Fruit fly (Drosophila melanogaster): Measurements from ENCODE around the gene CG11076.

The CG11076 gene

dm6 chr4:1026806-1027431, 4.6 kb downstream of the CG11076 start, which contains the start of gene PlexA (continued):
- TF ChIP-seq Blimp-1 (GFP tag; optimal IDR thresholded peaks at IDR 0.05) (peak; percentile 61), CG8119 (GFP tag; IDR thresholded peaks at IDR 0.05) (peak; percentile 54; the same call in 1 of the 3 replicates), fd59A (GFP tag; optimal IDR thresholded peaks at IDR 0.05) (no peak), CG6808 (GFP tag; optimal IDR thresholded peaks at IDR 0.05) (peak; percentile 47), Sox15 (GFP tag; optimal IDR thresholded peaks at IDR 0.05) (peak; percentile 90), esn (GFP tag; optimal IDR thresholded peaks at IDR 0.05) (peak; percentile 57), CG6854 (GFP tag; optimal IDR thresholded peaks at IDR 0.05) (no peak), CG1621 (tag; optimal IDR thresholded peaks at IDR 0.05) (no peak), lz (GFP tag; optimal IDR thresholded peaks at IDR 0.05) (peak; percentile 73), CG8632 (GFP tag; optimal IDR thresholded peaks at IDR 0.05) (peak; percentile 56), achi (GFP tag; optimal IDR thresholded peaks at IDR 0.05) (peak; percentile 72), Sox102F (GFP tag; optimal IDR thresholded peaks at IDR 0.05) (peak; percentile 6), Met (GFP tag; optimal IDR thresholded peaks at IDR 0.05) (peak; percentile 30), salr (GFP tag; optimal IDR thresholded peaks at IDR 0.05) (peak; percentile 52 to 83), CG11294 (GFP tag; IDR thresholded peaks at IDR 0.05) (no peak; the same call in 1 of the 2 replicates), Gug (GFP tag; IDR thresholded peaks at IDR 0.05) (peak; percentile 89), CG8319 (GFP tag; optimal IDR thresholded peaks at IDR 0.05) (peak; percentile 50), cyc (GFP tag; optimal IDR thresholded peaks at IDR 0.05) (peak; percentile 79), Ets96B (tag; optimal IDR thresholded peaks at IDR 0.05) (peak; percentile 73), CG3919 (GFP tag; optimal IDR thresholded peaks at IDR 0.05) (peak; percentile 75), CG6163 (GFP tag; IDR thresholded peaks at IDR 0.05) (peak; percentile 93; the same call in 2 of the 3 replicates), CG6792 (GFP tag; optimal IDR thresholded peaks at IDR 0.05) (peak; percentile 66), Eip78C (GFP tag) (peak; percentile 69), CG16779 (tag; optimal IDR thresholded peaks at IDR 0.05) (no peak), CG9139 (GFP tag; optimal IDR thresholded peaks at IDR 0.05) (no peak), Lpt (GFP tag; optimal IDR thresholded peaks at IDR 0.05) (peak; percentile 54), Hr38 (GFP tag; optimal IDR thresholded peaks at IDR 0.05) (no peak)

dm6 chr4:1026117-1026743, 5.3 kb downstream of the CG11076 start:
- TF ChIP-seq esn (GFP tag; optimal IDR thresholded peaks at IDR 0.05) (no peak), CG10631 (GFP tag; optimal IDR thresholded peaks at IDR 0.05) (no peak), Sox14 (GFP tag; optimal IDR thresholded peaks at IDR 0.05) (no peak), Met (GFP tag; optimal IDR thresholded peaks at IDR 0.05) (no peak), CG8319 (GFP tag; optimal IDR thresholded peaks at IDR 0.05) (no peak), net (GFP tag; optimal IDR thresholded peaks at IDR 0.05) (no peak), spab (GFP tag; optimal IDR thresholded peaks at IDR 0.05) (no peak), fkh (GFP tag; optimal IDR thresholded peaks at IDR 0.05) (no peak), CG8119 (GFP tag; IDR thresholded peaks at IDR 0.05) (no peak), CG6276 (GFP tag; optimal IDR thresholded peaks at IDR 0.05) (no peak), svp (GFP tag) (no peak), pdm3 (GFP tag; optimal IDR thresholded peaks at IDR 0.05) (no peak), Ets96B (tag; optimal IDR thresholded peaks at IDR 0.05) (no peak), Gug (GFP tag; IDR thresholded peaks at IDR 0.05) (no peak), achi (GFP tag; optimal IDR thresholded peaks at IDR 0.05) (no peak), acj6 (GFP tag; optimal IDR thresholded peaks at IDR 0.05) (no peak), Smox (GFP tag; optimal IDR thresholded peaks at IDR 0.05) (no peak), CG11762 (GFP tag; optimal IDR thresholded peaks at IDR 0.05; ENCODE audit: insufficient read depth) (no peak), cyc (GFP tag; optimal IDR thresholded peaks at IDR 0.05) (no peak)

All from whole organism, prepupa.